Worm (Caenorhabditis elegans) whole organism, mixed stage, embryonic: ENCODE measurements around the gene djr-1.1.

Experiments
- ces-1 ChIP-seq: fragments of 150-350 bp; optimal IDR thresholded peaks from 2 replicates; lab custom pipeline; 2014; ENCODE audit warnings: missing biosample characterization, missing genetic modification reagents, missing genetic modification characterization
- elt-1 ChIP-seq: sonication (generic microtip); optimal IDR thresholded peaks from 2 replicates; lab custom pipeline; 2017; ENCODE audit warnings: missing genetic modification characterization, mild to moderate bottlenecking, missing compliant biosample characterization, antibody characterized with exemption, moderate library complexity, borderline replicate concordance; ENCODE audit not compliant: insufficient read depth
- elt-3 ChIP-seq: fragments of 150-350 bp; optimal IDR thresholded peaks from 2 replicates; lab custom pipeline; 2014; ENCODE audit warnings: missing biosample characterization, missing genetic modification characterization
- lsy-2 ChIP-seq: fragments of 150-350 bp; optimal IDR thresholded peaks from 2 replicates; lab custom pipeline; 2014; ENCODE audit warnings: missing biosample characterization, missing genetic modification characterization
- mab-5 ChIP-seq: fragments of 150-350 bp; optimal IDR thresholded peaks from 2 replicates; lab custom pipeline; 2014; ENCODE audit warnings: missing biosample characterization, missing genetic modification characterization
- mls-2 ChIP-seq: sonication (generic microtip); optimal IDR thresholded peaks from 2 replicates; lab custom pipeline; 2016; ENCODE audit warnings: mild to moderate bottlenecking, missing genetic modification characterization, moderate library complexity, missing compliant biosample characterization
- nhr-28 ChIP-seq: fragments of 150-350 bp; optimal IDR thresholded peaks from 2 replicates; lab custom pipeline; 2014; ENCODE audit warnings: missing biosample characterization, missing genetic modification characterization
- snpc-4 ChIP-seq: fragments of 150-350 bp; optimal IDR thresholded peaks from 2 replicates; lab custom pipeline; 2014; ENCODE audit warnings: missing biosample characterization, missing genetic modification characterization
- unc-62 ChIP-seq: fragments of 150-350 bp; optimal IDR thresholded peaks from 2 replicates; lab custom pipeline; 2014; ENCODE audit warnings: missing biosample characterization, missing genetic modification reagents, missing genetic modification characterization
- ztf-11 ChIP-seq: fragments of 150-350 bp; optimal IDR thresholded peaks from 2 replicates; lab custom pipeline; 2014; ENCODE audit warnings: missing biosample characterization, missing genetic modification characterization

DNA sequence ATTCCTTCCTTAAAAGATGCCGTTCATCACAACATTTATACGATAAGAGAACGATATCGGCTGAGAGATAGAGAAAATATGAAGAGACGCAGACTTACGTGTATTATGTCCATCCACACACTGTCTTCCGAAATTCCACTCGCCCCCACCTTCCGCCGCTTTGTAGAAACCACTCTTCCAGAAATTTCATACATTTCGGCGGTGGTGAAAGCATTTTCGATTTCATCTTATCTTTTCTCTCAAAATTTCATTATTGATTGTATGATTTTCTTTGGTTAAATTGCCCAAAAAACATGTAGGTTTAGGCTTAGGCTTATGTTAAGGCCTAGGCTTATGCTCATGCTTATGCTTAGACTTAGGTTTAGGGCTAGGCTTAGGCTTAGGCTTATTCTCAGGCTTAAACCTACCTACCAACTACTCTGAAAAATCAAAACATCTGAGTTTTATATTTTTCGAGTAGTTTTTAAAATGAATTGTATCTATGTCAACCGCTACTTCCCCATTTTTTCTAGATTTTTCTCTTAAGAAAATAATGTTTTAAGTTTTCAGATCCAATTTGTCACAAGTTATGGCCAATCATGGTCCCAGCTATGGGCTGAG lies 47.0 kb downstream of the djr-1.1 start, which contains the start of gene cpn-2:
- TF ChIP-seq snpc-4 (tag; lab: Kevin White, UChicago) (no peak), mab-5 (tag; lab: Kevin White, UChicago) (no peak), elt-3 (no peak), unc-62 (GFP tag; lab: Kevin White, UChicago) (no peak), mls-2 (no peak), lsy-2 (tag; lab: Kevin White, UChicago) (no peak), nhr-28 (tag; lab: Kevin White, UChicago) (no peak), elt-1 (tag; lab: Kevin White, UChicago) (no peak), ztf-11 (tag; lab: Kevin White, UChicago) (no peak), ces-1 (GFP tag; lab: Kevin White, UChicago) (no peak)
